Worm (Caenorhabditis elegans) whole organism, young adult: Measurements from ENCODE around the gene C53B7.3.

ENCODE experiments used
- bed-2 ChIP-seq: fragments of 200-800 bp; sonication (Bioruptor generic); IDR thresholded peaks from 2 replicates; pipeline ENCODE4 v1.3.6; 2022; ENCODE audit warnings: missing genetic modification reagents, missing genetic modification characterization, missing compliant biosample characterization
- cebp-2 ChIP-seq: fragments of 200-800 bp; sonication (Bioruptor generic); IDR thresholded peaks from 2 replicates; pipeline ENCODE4 v1.3.6; 2022; ENCODE audit warnings: missing genetic modification characterization, missing compliant biosample characterization
- ceh-79 ChIP-seq: sonication (generic microtip); optimal IDR thresholded peaks from 2 replicates; lab custom pipeline; 2017; ENCODE audit warnings: mild to moderate bottlenecking, missing genetic modification characterization, missing compliant biosample characterization
- egl-18 ChIP-seq: fragments of 200-800 bp; sonication (Bioruptor generic); IDR thresholded peaks from 2 replicates; pipeline ENCODE4 v1.3.6; 2022; ENCODE audit warnings: missing genetic modification reagents, missing genetic modification characterization, missing compliant biosample characterization
- hlh-12 ChIP-seq: sonication (generic microtip); optimal IDR thresholded peaks from 2 replicates; lab custom pipeline; 2016; ENCODE audit warnings: missing genetic modification characterization, missing compliant biosample characterization
- pha-4 ChIP-seq: fragments of 150-350 bp; sonication (generic microtip); optimal IDR thresholded peaks from 2 replicates; lab custom pipeline; 2014; ENCODE audit warnings: missing biosample characterization, missing genetic modification reagents, missing genetic modification characterization
- rpc-1 ChIP-seq, 2 experiments: fragments of 150-350 bp in 1 of 2; sonication (generic microtip) in 1 of 2; optimal IDR thresholded peaks; 2 replicates each; lab custom pipeline; 2014 to 2018; ENCODE audit warnings: missing biosample characterization in 1 of 2, missing genetic modification characterization in 1 of 2, missing genetic modification reagents in 1 of 2, missing genotype in 1 of 2
- snpc-4 ChIP-seq, 5 experiments: fragments of 150-350 bp in 1 of 5; sonication (generic microtip) in 4 of 5; optimal IDR thresholded peaks; 2 replicates each; lab custom pipeline; 2014 to 2018; ENCODE audit warnings: missing genetic modification characterization in 5 of 5, missing biosample characterization in 3 of 5, antibody characterized with exemption in 2 of 5, mild to moderate bottlenecking in 2 of 5, missing compliant biosample characterization in 2 of 5, missing genotype in 2 of 5, moderate library complexity in 2 of 5, missing genetic modification reagents in 1 of 5
- zim-3 ChIP-seq: sonication (generic microtip); optimal IDR thresholded peaks from 2 replicates; lab custom pipeline; 2017; ENCODE audit warnings: mild to moderate bottlenecking, missing genetic modification characterization, moderate library complexity, missing compliant biosample characterization

DNA sequence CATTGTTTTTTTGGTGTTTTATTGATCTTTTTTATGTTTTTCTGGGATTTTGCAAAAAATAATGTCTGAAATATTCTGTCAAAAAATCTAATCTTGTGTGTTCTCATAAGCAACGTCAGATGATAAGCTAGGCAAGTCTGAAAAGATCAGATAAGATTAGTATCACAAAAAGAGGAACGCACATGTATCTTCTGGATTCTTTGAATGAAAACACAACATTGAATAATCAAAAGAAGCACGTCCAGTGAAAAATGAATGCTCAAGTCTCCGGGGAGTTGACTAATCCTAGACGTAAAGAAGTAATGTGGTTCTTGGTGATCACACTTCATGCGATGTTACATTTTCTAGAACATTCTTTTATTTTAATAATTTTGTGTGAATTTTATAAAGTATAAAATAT is 39.1 kb upstream of the C53B7.3 start:
- TF ChIP-seq cebp-2 (GFP tag; lab: Robert Waterston, UW) (no peak), hlh-12 (tag; lab: Kevin White, UChicago) (no peak), snpc-4 (GFP tag; optimal IDR thresholded peaks at IDR 0.05; lab: Kevin White, UChicago) (no peak), snpc-4 (tag; optimal IDR thresholded peaks at IDR 0.05; lab: Kevin White, UChicago) (no peak), pha-4 (tag; lab: Kevin White, UChicago) (no peak), zim-3 (tag; lab: Kevin White, UChicago) (no peak), bed-2 (GFP tag; lab: Robert Waterston, UW) (no peak), rpc-1 (optimal IDR thresholded peaks at IDR 0.05; lab: Kevin White, UChicago) (no peak), rpc-1 (tag; optimal IDR thresholded peaks at IDR 0.05; lab: Kevin White, UChicago) (no peak), egl-18 (no peak), ceh-79 (no peak)
